Worm (Caenorhabditis elegans) whole organism, L4 larva: ENCODE results near the gene cyp-33C2.
"Not testable (repeated sequence)": the region's sequence is repeated elsewhere in the genome, so short reads cannot be mapped to it uniquely, and the experiment has no call there.

ENCODE experiments used
- D1046.2 ChIP-seq: fragments of 200-800 bp; sonication (Bioruptor generic); IDR thresholded peaks from 2 replicates; pipeline ENCODE4 v1.3.6; 2022; ENCODE audit warnings: missing genetic modification characterization, missing compliant biosample characterization
- F26F4.8 ChIP-seq: fragments of 200-800 bp; sonication (Bioruptor generic); conservative IDR thresholded peaks from 2 replicates; pipeline ENCODE4 v1.3.6; 2022; ENCODE audit warnings: missing genetic modification characterization, missing compliant biosample characterization
- F49E8.2 ChIP-seq: sonication (generic microtip); optimal IDR thresholded peaks from 2 replicates; lab custom pipeline; 2016; ENCODE audit warnings: missing compliant biosample characterization, mild to moderate bottlenecking, missing genetic modification characterization, borderline replicate concordance
- Y105C5A.15 ChIP-seq: fragments of 200-800 bp; sonication (Bioruptor generic); IDR thresholded peaks from 2 replicates; pipeline ENCODE4 v1.3.6; 2022; ENCODE audit warnings: missing genetic modification characterization, missing compliant biosample characterization
- ZK337.2 ChIP-seq: fragments of 200-800 bp; sonication (Bioruptor generic); IDR thresholded peaks from 2 replicates; pipeline ENCODE4 v1.3.6; 2022; ENCODE audit warnings: missing genetic modification reagents, missing genetic modification characterization, missing compliant biosample characterization
- ZK546.5 ChIP-seq, 2 experiments: sonication (generic microtip); optimal IDR thresholded peaks; 2 replicates each; lab custom pipeline; 2017; ENCODE audit warnings: missing biosample characterization in 2 of 2, missing genetic modification characterization in 2 of 2
- aha-1 ChIP-seq: fragments of 150-350 bp; peaks from one replicate; lab custom pipeline; 2014; ENCODE audit warnings: missing biosample characterization, missing genetic modification characterization
- aly-2 ChIP-seq: sonication (generic microtip); optimal IDR thresholded peaks from 2 replicates; lab custom pipeline; 2018; ENCODE audit warnings: missing biosample characterization, missing genetic modification characterization
- arid-1 ChIP-seq: fragments of 200-800 bp; sonication (Bioruptor generic); conservative IDR thresholded peaks from 2 replicates; pipeline ENCODE4 v1.3.6; 2022; ENCODE audit warnings: missing genetic modification reagents, missing genetic modification characterization, missing compliant biosample characterization
- attf-4 ChIP-seq: sonication (generic microtip); optimal IDR thresholded peaks from 3 replicates; lab custom pipeline; 2017; ENCODE audit warnings: missing biosample characterization, missing genetic modification characterization
- ceh-28 ChIP-seq: fragments of 150-350 bp; optimal IDR thresholded peaks from 2 replicates; lab custom pipeline; 2014; ENCODE audit warnings: missing biosample characterization, missing genetic modification reagents, missing genetic modification characterization
- ceh-32 ChIP-seq: sonication (generic microtip); optimal IDR thresholded peaks from 2 replicates; lab custom pipeline; 2016; ENCODE audit warnings: mild to moderate bottlenecking, missing genetic modification characterization, missing compliant biosample characterization; ENCODE audit not compliant: poor library complexity
- ces-1 ChIP-seq: fragments of 150-350 bp; sonication (generic microtip); optimal IDR thresholded peaks from 4 replicates; lab custom pipeline; 2014; ENCODE audit warnings: missing biosample characterization, missing genetic modification reagents, missing genetic modification characterization
- cey-2 ChIP-seq: sonication (generic microtip); optimal IDR thresholded peaks from 3 replicates; lab custom pipeline; 2017; ENCODE audit warnings: missing genetic modification characterization, mild to moderate bottlenecking, missing compliant biosample characterization, antibody characterized with exemption, borderline replicate concordance; ENCODE audit not compliant: insufficient read depth
- daf-16 ChIP-seq, 3 experiments: sonication (generic microtip); optimal IDR thresholded peaks; 2 replicates each; lab custom pipeline; 2016 to 2017; ENCODE audit warnings: missing genetic modification characterization in 3 of 3, missing genetic modification reagents in 3 of 3, mild to moderate bottlenecking in 2 of 3, missing compliant biosample characterization in 2 of 3, missing biosample characterization in 1 of 3, moderate library complexity in 1 of 3
- dmd-8 ChIP-seq: fragments of 200-800 bp; sonication (Bioruptor generic); IDR thresholded peaks from 2 replicates; pipeline ENCODE4 v1.3.6; 2022; ENCODE audit warnings: missing genetic modification characterization, missing compliant biosample characterization
- dmd-9 ChIP-seq: fragments of 200-800 bp; sonication (Bioruptor generic); IDR thresholded peaks from 2 replicates; pipeline ENCODE4 v1.3.6; 2022; ENCODE audit warnings: missing genetic modification reagents, missing genetic modification characterization, missing compliant biosample characterization
- duxl-1 ChIP-seq: sonication (generic microtip); optimal IDR thresholded peaks from 2 replicates; lab custom pipeline; 2016; ENCODE audit warnings: mild to moderate bottlenecking, missing genetic modification characterization, moderate library complexity, missing compliant biosample characterization; ENCODE audit not compliant: poor library complexity
- fkh-10 ChIP-seq: fragments of 150-350 bp; optimal IDR thresholded peaks from 2 replicates; lab custom pipeline; 2014; ENCODE audit warnings: missing biosample characterization, missing genetic modification reagents, missing genetic modification characterization
- hif-1 ChIP-seq, 2 experiments: sonication (generic microtip); optimal IDR thresholded peaks; 2 replicates each; lab custom pipeline; 2016 to 2017; ENCODE audit warnings: missing compliant biosample characterization in 2 of 2, missing genetic modification characterization in 2 of 2, missing genetic modification reagents in 2 of 2, missing genotype in 2 of 2, mild to moderate bottlenecking in 1 of 2
- hmg-1.1 ChIP-seq: fragments of 200-800 bp; sonication (Bioruptor generic); IDR thresholded peaks from 2 replicates; pipeline ENCODE4 v1.3.6; 2022; ENCODE audit warnings: missing genetic modification reagents, missing genetic modification characterization, missing compliant biosample characterization
- jun-1 ChIP-seq: fragments of 150-350 bp; optimal IDR thresholded peaks from 2 replicates; lab custom pipeline; 2014; ENCODE audit warnings: missing biosample characterization, missing genetic modification reagents, missing genetic modification characterization
- lim-7 ChIP-seq: fragments of 200-800 bp; sonication (Bioruptor generic); IDR thresholded peaks from 2 replicates; pipeline ENCODE4 v1.3.6; 2022; ENCODE audit warnings: missing genetic modification characterization, missing compliant biosample characterization
- lin-13 ChIP-seq: fragments of 150-350 bp; optimal IDR thresholded peaks from 2 replicates; lab custom pipeline; 2014; ENCODE audit warnings: missing biosample characterization, missing genetic modification reagents, missing genetic modification characterization
- lin-15B ChIP-seq: fragments of 150-350 bp; sonication (generic microtip); optimal IDR thresholded peaks from 3 replicates; lab custom pipeline; 2014; ENCODE audit warnings: missing biosample characterization, missing genetic modification characterization
- lin-38 ChIP-seq: fragments of 200-800 bp; sonication (Bioruptor generic); IDR thresholded peaks from 2 replicates; pipeline ENCODE4 v1.3.6; 2022; ENCODE audit warnings: missing genetic modification reagents, missing genetic modification characterization, missing compliant biosample characterization
- lin-39 ChIP-seq: fragments of 150-350 bp; optimal IDR thresholded peaks from 2 replicates; lab custom pipeline; 2014; ENCODE audit warnings: missing biosample characterization, missing genetic modification reagents, missing genetic modification characterization
- mes-2 ChIP-seq: sonication (generic microtip); optimal IDR thresholded peaks from 2 replicates; lab custom pipeline; 2016; ENCODE audit warnings: missing genotype, mild to moderate bottlenecking, missing genetic modification characterization, missing compliant biosample characterization; ENCODE audit not compliant: poor library complexity, severe bottlenecking
- mxl-3 ChIP-seq: fragments of 200-800 bp; sonication (Bioruptor generic); optimal IDR thresholded peaks from 2 replicates; lab custom pipeline; 2018; ENCODE audit warnings: mild to moderate bottlenecking, missing genetic modification characterization, missing compliant biosample characterization
- nhr-11 ChIP-seq: fragments of 150-350 bp; optimal IDR thresholded peaks from 2 replicates; lab custom pipeline; 2014; ENCODE audit warnings: missing biosample characterization, missing genetic modification characterization
- nhr-111 ChIP-seq: fragments of 200-800 bp; sonication (Bioruptor generic); optimal IDR thresholded peaks from 2 replicates; lab custom pipeline; 2018; ENCODE audit warnings: mild to moderate bottlenecking, missing genetic modification characterization, missing compliant biosample characterization
- nhr-28 ChIP-seq: fragments of 150-350 bp; optimal IDR thresholded peaks from 2 replicates; lab custom pipeline; 2014; ENCODE audit warnings: missing biosample characterization, missing genetic modification characterization
- nhr-41 ChIP-seq: fragments of 200-800 bp; sonication (Bioruptor generic); IDR thresholded peaks from 2 replicates; pipeline ENCODE4 v1.3.6; 2022; ENCODE audit warnings: missing genetic modification reagents, missing genetic modification characterization, missing compliant biosample characterization
- nhr-42 ChIP-seq: fragments of 200-800 bp; sonication (Bioruptor generic); IDR thresholded peaks from 2 replicates; pipeline ENCODE4 v1.3.6; 2022; ENCODE audit warnings: missing genetic modification characterization, missing compliant biosample characterization
- nhr-76 ChIP-seq: fragments of 150-350 bp; optimal IDR thresholded peaks from 2 replicates; lab custom pipeline; 2014; ENCODE audit warnings: missing biosample characterization, missing genetic modification characterization
- php-3 ChIP-seq: fragments of 200-800 bp; sonication (Bioruptor generic); IDR thresholded peaks from 2 replicates; pipeline ENCODE4 v1.3.6; 2022; ENCODE audit warnings: missing genetic modification reagents, missing genetic modification characterization, missing compliant biosample characterization
- pqm-1 ChIP-seq: sonication (generic microtip); optimal IDR thresholded peaks from 2 replicates; lab custom pipeline; 2017; ENCODE audit warnings: missing biosample characterization, missing genetic modification characterization
- sdz-12 ChIP-seq: fragments of 200-800 bp; sonication (Bioruptor generic); optimal IDR thresholded peaks from 2 replicates; lab custom pipeline; 2018; ENCODE audit warnings: mild to moderate bottlenecking, missing genetic modification characterization, missing compliant biosample characterization
- spr-1 ChIP-seq: sonication (generic microtip); optimal IDR thresholded peaks from 2 replicates; lab custom pipeline; 2016; ENCODE audit warnings: mild to moderate bottlenecking, missing genetic modification characterization, missing compliant biosample characterization
- spr-3 ChIP-seq: fragments of 200-800 bp; sonication (Bioruptor generic); optimal IDR thresholded peaks from 2 replicates; lab custom pipeline; 2018; ENCODE audit warnings: mild to moderate bottlenecking, missing genetic modification characterization, missing compliant biosample characterization
- unc-62 ChIP-seq, 3 experiments: fragments of 150-350 bp in 1 of 3; sonication (generic microtip); optimal IDR thresholded peaks in 2 of 3; peaks in 1 of 3; 1 replicate in 1 of 3; 2 replicates in 2 of 3; lab custom pipeline; 2014 to 2017; ENCODE audit warnings: missing biosample characterization in 3 of 3, missing genetic modification characterization in 3 of 3, missing genetic modification reagents in 3 of 3, missing genotype in 1 of 3
- ztf-7 ChIP-seq: fragments of 150-350 bp; optimal IDR thresholded peaks from 2 replicates; lab custom pipeline; 2014; ENCODE audit warnings: missing biosample characterization, missing genetic modification characterization

cyp-33C2 gene

ce11 chrV:2138287-2138686 lies 45.0 kb upstream of the cyp-33C2 start:
- TF ChIP-seq hmg-1.1 (GFP tag; lab: Robert Waterston, UW) (no peak), aha-1 (no peak), ceh-28 (no peak), nhr-41 (GFP tag; lab: Robert Waterston, UW) (no peak), unc-62 (GFP tag; optimal IDR thresholded peaks at IDR 0.05 in 1 of 2; lab: Kevin White, UChicago) (peak in 1 of 2 experiments; percentile 42), unc-62 (tag; optimal IDR thresholded peaks at IDR 0.05; lab: Kevin White, UChicago) (no peak), fkh-10 (GFP tag; lab: Kevin White, UChicago) (no peak), nhr-111 (GFP tag; lab: Kevin White, UChicago) (no peak), nhr-42 (no peak), daf-16 (GFP tag; optimal IDR thresholded peaks at IDR 0.05; lab: Kevin White, UChicago) (no peak), daf-16 (tag; optimal IDR thresholded peaks at IDR 0.05; lab: Kevin White, UChicago) (no peak), nhr-76 (tag; lab: Kevin White, UChicago) (no peak), attf-4 (no peak), ZK546.5 (tag; optimal IDR thresholded peaks at IDR 0.05; lab: Kevin White, UChicago) (no peak), dmd-9 (GFP tag; lab: Robert Waterston, UW) (no peak), ZK337.2 (no peak), spr-3 (GFP tag; lab: Kevin White, UChicago) (no peak), nhr-28 (tag; lab: Kevin White, UChicago) (peak; percentile 12), mxl-3 (GFP tag; lab: Kevin White, UChicago) (no peak), ces-1 (GFP tag; lab: Kevin White, UChicago) (no peak), sdz-12 (GFP tag; lab: Kevin White, UChicago) (no peak), D1046.2 (GFP tag; lab: Robert Waterston, UW) (no peak), jun-1 (tag; lab: Kevin White, UChicago) (no peak), nhr-11 (peak; percentile 43), cey-2 (tag; lab: Kevin White, UChicago) (no peak)

DNA sequence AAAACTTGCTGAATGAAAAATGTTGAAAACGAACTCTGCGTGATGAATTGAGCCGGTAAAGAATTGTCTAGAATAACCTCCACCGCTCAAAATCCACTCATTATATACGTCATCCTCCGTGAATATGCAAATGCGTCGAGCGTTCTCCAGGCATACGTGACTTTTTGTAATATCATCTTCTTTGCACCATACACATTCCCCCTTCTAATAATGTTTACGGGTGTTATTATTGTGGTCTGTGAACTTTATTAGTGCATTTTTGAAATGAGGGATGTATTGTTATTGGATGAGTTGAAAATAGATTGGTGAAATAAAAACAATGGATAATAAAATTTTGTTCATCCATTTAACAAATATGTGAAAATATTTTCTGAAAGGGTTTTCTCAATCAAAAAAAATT lies 43.4 kb upstream of the cyp-33C2 start, which contains the start of gene F22F7.7:
Gene F22F7.7, minus strand, starts transcription at position 125 of the 400 bp plus-strand sequence.
- TF ChIP-seq F49E8.2 = no peak
- no peak for TF ChIP-seq unc-62 (GFP tag; optimal IDR thresholded peaks at IDR 0.05 in 1 of 2; lab: Kevin White, UChicago)
- TF ChIP-seq unc-62 (tag; optimal IDR thresholded peaks at IDR 0.05; lab: Kevin White, UChicago) = no peak
- peak in 1 of 2 experiments; percentile 69 for TF ChIP-seq hif-1 (tag; optimal IDR thresholded peaks at IDR 0.05; lab: Kevin White, UChicago)
- TF ChIP-seq aha-1 = peak; percentile 94
- TF ChIP-seq arid-1 (GFP tag; lab: Robert Waterston, UW) = no peak
- TF ChIP-seq lin-39 (tag; lab: Kevin White, UChicago) = no peak
- TF ChIP-seq, all 104 proteins: peak for 2

DNA sequence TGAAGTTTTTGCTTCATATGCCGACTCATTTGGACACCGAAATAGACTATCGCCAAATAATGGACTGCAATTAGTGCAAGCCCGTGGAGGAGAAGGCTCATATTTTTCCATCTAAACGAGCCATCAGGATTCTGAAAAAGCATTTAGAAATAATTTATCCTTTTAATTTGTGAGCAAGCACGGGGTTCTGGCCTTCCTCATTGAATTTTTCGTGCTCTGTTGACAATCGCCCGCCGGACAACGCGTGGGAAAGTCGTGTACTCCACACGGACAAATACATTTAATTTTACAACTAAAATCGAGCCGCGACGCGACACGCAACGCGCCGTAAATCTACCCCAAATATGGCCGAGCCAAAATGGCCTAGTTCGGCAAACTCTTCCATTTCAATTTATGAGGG lies 38.9 kb upstream of the cyp-33C2 start, which contains the start of gene F22F7.12:
Gene F22F7.12, minus strand, starts transcription at position 101 of the 400 bp plus-strand sequence.
- not testable (repeated sequence) for TF ChIP-seq dmd-8 (GFP tag; lab: Robert Waterston, UW); lin-13 (GFP tag; lab: Kevin White, UChicago); nhr-111 (GFP tag; lab: Kevin White, UChicago)

DNA sequence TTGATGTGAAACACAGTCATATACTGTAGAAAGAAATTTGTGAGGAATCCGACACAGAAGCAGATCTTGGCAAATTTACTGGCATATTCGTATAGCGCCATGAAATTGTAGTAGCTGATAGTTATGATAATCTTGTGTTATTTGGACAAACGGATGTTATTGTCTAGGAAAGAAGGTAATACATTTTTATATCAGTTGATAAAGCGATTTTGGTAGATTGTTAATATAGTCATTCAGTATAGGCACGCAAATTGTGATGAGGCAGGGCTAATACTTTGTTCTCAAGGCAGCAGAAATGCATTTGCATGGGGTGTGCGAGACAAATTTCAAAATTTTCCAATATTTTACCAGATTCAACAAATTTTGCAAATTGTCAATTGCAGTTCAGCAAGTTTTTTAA lies 37.2 kb upstream of the cyp-33C2 start, which contains the start of gene str-52:
Gene str-52, minus strand, starts transcription at position 101 of the 400 bp plus-strand sequence.
- TF ChIP-seq ztf-7 (tag; lab: Kevin White, UChicago) (no peak), lim-7 (GFP tag; lab: Robert Waterston, UW) (no peak), php-3 (GFP tag; lab: Robert Waterston, UW) (no peak), Y105C5A.15 (GFP tag; lab: Robert Waterston, UW) (no peak), D1046.2 (GFP tag; lab: Robert Waterston, UW) (no peak), nhr-111 (GFP tag; lab: Kevin White, UChicago) (no peak), lin-38 (no peak), lin-15B (no peak), ceh-32 (tag; lab: Kevin White, UChicago) (no peak), mes-2 (tag; lab: Kevin White, UChicago) (no peak), dmd-9 (GFP tag; lab: Robert Waterston, UW) (no peak), duxl-1 (tag; lab: Kevin White, UChicago) (no peak), aly-2 (tag; lab: Kevin White, UChicago) (no peak), pqm-1 (tag; lab: Kevin White, UChicago) (no peak), F26F4.8 (GFP tag; lab: Robert Waterston, UW) (no peak), nhr-76 (tag; lab: Kevin White, UChicago) (no peak), spr-1 (tag; lab: Kevin White, UChicago) (no peak), mxl-3 (GFP tag; lab: Kevin White, UChicago) (no peak)
